Fruit fly (Drosophila melanogaster) whole organism: Measurements from ENCODE around the gene CG34242.

Experiments used
- Dll ChIP-seq: fragments of >200 bp; optimal IDR thresholded peaks from 2 replicates; lab custom pipeline; 2017
- EcR ChIP-seq, 2 experiments: fragments of >200 bp; optimal IDR thresholded peaks; 2 replicates each; lab custom pipeline; 2017; ENCODE audit warnings: missing biosample characterization in 2 of 2, missing genetic modification characterization in 2 of 2, missing genetic modification reagents in 2 of 2
- pan ChIP-seq: fragments of >200 bp; optimal IDR thresholded peaks from 2 replicates; lab custom pipeline; 2017
- usp ChIP-seq: fragments of >200 bp; optimal IDR thresholded peaks from 2 replicates; lab custom pipeline; 2017; ENCODE audit warnings: missing biosample characterization, missing genetic modification characterization, mixed read lengths

dm6 chr3L:12557736-12558135, 23.9 kb downstream of the CG34242 start:
- TF ChIP-seq EcR (GFP tag; optimal IDR thresholded peaks at IDR 0.05; lab: Kevin White, UChicago) (no peak), pan (lab: Kevin White, UChicago) (no peak), Dll (lab: Kevin White, UChicago) (no peak), usp (GFP tag; lab: Kevin White, UChicago) (no peak)
